Fruit fly (Drosophila melanogaster) whole organism, embryonic: Measurements from ENCODE around the gene CG4594.

Experiments used
- Aef1 ChIP-seq: fragments of 200-800 bp; sonication (Bioruptor generic); IDR thresholded peaks from 3 replicates; pipeline ENCODE4 v1.3.6; 2022; ENCODE audit warnings: missing biosample characterization, missing genetic modification characterization
- Awh ChIP-seq: fragments of 200-800 bp; sonication (Bioruptor generic); IDR thresholded peaks from 2 replicates; pipeline ENCODE4, ENCODE4 v1.3.6; 2022; ENCODE audit warnings: missing biosample characterization, missing genetic modification characterization
- CG10147 ChIP-seq: fragments of 200-800 bp; sonication (Bioruptor generic); optimal IDR thresholded peaks from 2 replicates; lab custom pipeline; 2019; ENCODE audit warnings: missing biosample characterization, mild to moderate bottlenecking, missing genetic modification characterization, moderate library complexity
- CG11456 ChIP-seq: fragments of 200-800 bp; sonication (Bioruptor generic); IDR thresholded peaks from 3 replicates; pipeline ENCODE4 v1.3.6; 2022; ENCODE audit warnings: missing biosample characterization, missing genetic modification characterization
- CG12659 ChIP-seq: fragments of 200-800 bp; sonication (Bioruptor generic); optimal IDR thresholded peaks from 3 replicates; lab custom pipeline; 2017; ENCODE audit warnings: mild to moderate bottlenecking, missing biosample characterization, missing genetic modification reagents, missing genetic modification characterization
- CG13894 ChIP-seq: fragments of 200-800 bp; sonication (Bioruptor generic); optimal IDR thresholded peaks from 3 replicates; lab custom pipeline; 2018; ENCODE audit warnings: missing biosample characterization, mild to moderate bottlenecking, missing genetic modification characterization, moderate library complexity
- CG14710 ChIP-seq: fragments of 200-800 bp; sonication (Bioruptor generic); optimal IDR thresholded peaks from 3 replicates; lab custom pipeline; 2019; ENCODE audit warnings: missing biosample characterization, mild to moderate bottlenecking, missing genetic modification characterization, moderate library complexity
- CG1602 ChIP-seq: fragments of 200-800 bp; sonication (Bioruptor generic); optimal IDR thresholded peaks from 3 replicates; lab custom pipeline; 2016; ENCODE audit warnings: missing biosample characterization, missing genetic modification characterization
- CG16813 ChIP-seq: fragments of 200-800 bp; sonication (Bioruptor generic); IDR thresholded peaks from 3 replicates; pipeline ENCODE4 v1.3.6; 2022; ENCODE audit warnings: missing biosample characterization, missing genetic modification characterization; ENCODE audit not compliant: partially characterized antibody
- CG17802 ChIP-seq: fragments of 200-800 bp; sonication (Bioruptor generic); optimal IDR thresholded peaks from 2 replicates; lab custom pipeline; 2018; ENCODE audit warnings: missing biosample characterization, mild to moderate bottlenecking, missing genetic modification characterization, moderate library complexity
- CG32532 ChIP-seq: fragments of 200-800 bp; sonication (Bioruptor generic); IDR thresholded peaks from 2 replicates; pipeline ENCODE4 v1.3.6; 2022; ENCODE audit warnings: missing biosample characterization, missing genetic modification characterization
- CG3407 ChIP-seq: fragments of 200-800 bp; sonication (Bioruptor generic); optimal IDR thresholded peaks from 2 replicates; lab custom pipeline; 2018; ENCODE audit warnings: missing biosample characterization, mild to moderate bottlenecking, missing genetic modification characterization
- CG4424 ChIP-seq: fragments of 200-800 bp; sonication (Bioruptor generic); optimal IDR thresholded peaks from 3 replicates; lab custom pipeline; 2016; ENCODE audit warnings: missing biosample characterization, missing genetic modification characterization
- CG6689 ChIP-seq: fragments of 200-800 bp; sonication (Bioruptor generic); IDR thresholded peaks from 2 replicates; pipeline ENCODE4 v1.3.6; 2022; ENCODE audit warnings: missing biosample characterization, missing genetic modification characterization
- CG7963 ChIP-seq: fragments of 200-800 bp; sonication (Bioruptor generic); IDR thresholded peaks from 3 replicates; pipeline ENCODE4 v1.3.6; 2022; ENCODE audit warnings: missing biosample characterization, missing genetic modification characterization; ENCODE audit not compliant: partially characterized antibody
- CG7987 ChIP-seq: fragments of 200-800 bp; sonication (Bioruptor generic); optimal IDR thresholded peaks from 2 replicates; lab custom pipeline; 2018; ENCODE audit warnings: missing biosample characterization, mild to moderate bottlenecking, missing genetic modification characterization, moderate library complexity
- CG8388 ChIP-seq: fragments of 200-800 bp; sonication (Bioruptor generic); optimal IDR thresholded peaks from 2 replicates; lab custom pipeline; 2019; ENCODE audit warnings: missing biosample characterization, mild to moderate bottlenecking, missing genetic modification characterization, moderate library complexity
- CG9876 ChIP-seq: fragments of 200-800 bp; sonication (Bioruptor generic); optimal IDR thresholded peaks from 2 replicates; lab custom pipeline; 2016; ENCODE audit warnings: missing biosample characterization, missing genetic modification characterization
- E2f2 ChIP-seq: fragments of 200-800 bp; sonication (Bioruptor generic); IDR thresholded peaks from 2 replicates; pipeline ENCODE4 v1.3.6; 2022; ENCODE audit warnings: missing biosample characterization, missing genetic modification characterization
- ERR ChIP-seq: fragments of 200-800 bp; sonication (Bioruptor generic); optimal IDR thresholded peaks from 2 replicates; lab custom pipeline; 2016; ENCODE audit warnings: missing biosample characterization, missing genetic modification characterization
- H2.0 ChIP-seq: fragments of 200-800 bp; sonication (Bioruptor generic); IDR thresholded peaks from 2 replicates; pipeline ENCODE4 v1.3.6; 2022; ENCODE audit warnings: missing biosample characterization, missing genetic modification characterization
- Hr3 ChIP-seq: fragments of 200-800 bp; sonication (Bioruptor generic); optimal IDR thresholded peaks from 3 replicates; lab custom pipeline; 2016; ENCODE audit warnings: missing biosample characterization, missing genetic modification characterization
- Hr51 ChIP-seq, 2 experiments: fragments of 200-800 bp; sonication (Bioruptor generic); optimal IDR thresholded peaks; 2 replicates in 1 of 2; 3 replicates in 1 of 2; lab custom pipeline; 2016 to 2018; ENCODE audit warnings: missing biosample characterization in 2 of 2, missing genetic modification characterization in 2 of 2, mild to moderate bottlenecking in 1 of 2, moderate library complexity in 1 of 2
- MESR4 ChIP-seq: fragments of 200-800 bp; sonication (Bioruptor generic); optimal IDR thresholded peaks from 2 replicates; lab custom pipeline; 2018; ENCODE audit warnings: missing biosample characterization, mild to moderate bottlenecking, missing genetic modification characterization, moderate library complexity
- Meics ChIP-seq: fragments of 200-800 bp; sonication (Bioruptor generic); optimal IDR thresholded peaks from 2 replicates; lab custom pipeline; 2017; ENCODE audit warnings: missing biosample characterization, mild to moderate bottlenecking, missing genetic modification characterization
- Nf-YC ChIP-seq: fragments of 200-800 bp; optimal IDR thresholded peaks from 3 replicates; lab custom pipeline; 2019; ENCODE audit warnings: missing biosample characterization, mild to moderate bottlenecking, missing genetic modification characterization, moderate library complexity
- Ravus ChIP-seq: fragments of 200-800 bp; sonication (Bioruptor generic); IDR thresholded peaks from 2 replicates; pipeline ENCODE4 v1.3.6; 2022; ENCODE audit warnings: missing biosample characterization, missing genetic modification characterization
- Stat92E ChIP-seq, 3 experiments: fragments of >200 bp in 2 of 3; fragments of 200-800 bp in 1 of 3; sonication (Bioruptor generic) in 1 of 3; optimal IDR thresholded peaks; 2 replicates each; lab custom pipeline; 2017 to 2019; ENCODE audit warnings: missing biosample characterization in 3 of 3, missing genetic modification characterization in 3 of 3, mild to moderate bottlenecking in 1 of 3, moderate library complexity in 1 of 3
- TFAM ChIP-seq: fragments of 200-800 bp; sonication (Bioruptor generic); optimal IDR thresholded peaks from 2 replicates; lab custom pipeline; 2017; ENCODE audit warnings: missing biosample characterization, missing genetic modification characterization, inconsistent platforms
- croc ChIP-seq: fragments of 200-800 bp; sonication (Bioruptor generic); conservative IDR thresholded peaks from 3 replicates; pipeline ENCODE4 v1.3.6; 2022; ENCODE audit warnings: missing biosample characterization, missing genetic modification characterization
- en ChIP-seq: fragments of 200-800 bp; sonication (Bioruptor generic); optimal IDR thresholded peaks from 2 replicates; lab custom pipeline; 2016; ENCODE audit warnings: missing biosample characterization, missing genetic modification characterization
- gcm2 ChIP-seq: fragments of 200-800 bp; sonication (Bioruptor generic); optimal IDR thresholded peaks from 2 replicates; lab custom pipeline; 2016; ENCODE audit warnings: missing biosample characterization, missing genetic modification characterization
- gfzf ChIP-seq: fragments of 200-800 bp; sonication (Bioruptor generic); optimal IDR thresholded peaks from 2 replicates; lab custom pipeline; 2016; ENCODE audit warnings: missing biosample characterization, mild to moderate bottlenecking, missing genetic modification characterization, moderate library complexity
- grn ChIP-seq: fragments of 200-800 bp; sonication (Bioruptor generic); optimal IDR thresholded peaks from 3 replicates; lab custom pipeline; 2017; ENCODE audit warnings: missing biosample characterization, missing genetic modification characterization
- gt ChIP-seq: fragments of 200-800 bp; sonication (Bioruptor generic); IDR thresholded peaks from 2 replicates; pipeline ENCODE4 v1.3.6; 2022; ENCODE audit warnings: missing biosample characterization, missing genetic modification characterization
- hbn ChIP-seq: fragments of 200-800 bp; sonication (Bioruptor generic); IDR thresholded peaks from 2 replicates; pipeline ENCODE4 v1.3.6; 2022; ENCODE audit warnings: missing biosample characterization, missing genetic modification characterization; ENCODE audit not compliant: partially characterized antibody
- her ChIP-seq: fragments of 200-800 bp; sonication (Bioruptor generic); optimal IDR thresholded peaks from 2 replicates; lab custom pipeline; 2016; ENCODE audit warnings: missing biosample characterization, missing genetic modification characterization
- insv ChIP-seq, 2 experiments: fragments of 200-800 bp; sonication (Bioruptor generic); optimal IDR thresholded peaks; 3 replicates each; lab custom pipeline; 2016 to 2018; ENCODE audit warnings: missing biosample characterization in 2 of 2, missing genetic modification characterization in 2 of 2
- pb ChIP-seq: fragments of 200-800 bp; sonication (Bioruptor generic); optimal IDR thresholded peaks from 3 replicates; lab custom pipeline; 2016; ENCODE audit warnings: missing biosample characterization, missing genetic modification characterization
- sens-2 ChIP-seq: fragments of 200-800 bp; sonication (Bioruptor generic); IDR thresholded peaks from 2 replicates; pipeline ENCODE4 v1.3.6; 2022; ENCODE audit warnings: missing biosample characterization, missing genetic modification characterization
- shn ChIP-seq: fragments of 200-800 bp; sonication (Bioruptor generic); optimal IDR thresholded peaks from 3 replicates; lab custom pipeline; 2016; ENCODE audit warnings: missing biosample characterization, missing genetic modification characterization
- sisA ChIP-seq: fragments of 200-800 bp; sonication (Bioruptor generic); IDR thresholded peaks from 2 replicates; pipeline ENCODE4 v1.3.6; 2022; ENCODE audit warnings: missing biosample characterization, missing genetic modification characterization
- slbo ChIP-seq: fragments of 200-800 bp; sonication (Bioruptor generic); IDR thresholded peaks from 2 replicates; pipeline ENCODE4 v1.3.6; 2022; ENCODE audit warnings: missing biosample characterization, missing genetic modification characterization
- sr ChIP-seq: fragments of 200-800 bp; sonication (Bioruptor generic); IDR thresholded peaks from 3 replicates; pipeline ENCODE4 v1.3.6; 2022; ENCODE audit warnings: missing biosample characterization, missing genetic modification characterization
- tap ChIP-seq: fragments of 200-800 bp; optimal IDR thresholded peaks from 3 replicates; lab custom pipeline; 2019; ENCODE audit warnings: missing biosample characterization, mild to moderate bottlenecking, missing genetic modification characterization, moderate library complexity
- tgo ChIP-seq: fragments of 200-800 bp; sonication (Bioruptor generic); IDR thresholded peaks from 3 replicates; pipeline ENCODE4 v1.3.6; 2022; ENCODE audit warnings: missing biosample characterization, missing genetic modification characterization

Gene CG4594

DNA sequence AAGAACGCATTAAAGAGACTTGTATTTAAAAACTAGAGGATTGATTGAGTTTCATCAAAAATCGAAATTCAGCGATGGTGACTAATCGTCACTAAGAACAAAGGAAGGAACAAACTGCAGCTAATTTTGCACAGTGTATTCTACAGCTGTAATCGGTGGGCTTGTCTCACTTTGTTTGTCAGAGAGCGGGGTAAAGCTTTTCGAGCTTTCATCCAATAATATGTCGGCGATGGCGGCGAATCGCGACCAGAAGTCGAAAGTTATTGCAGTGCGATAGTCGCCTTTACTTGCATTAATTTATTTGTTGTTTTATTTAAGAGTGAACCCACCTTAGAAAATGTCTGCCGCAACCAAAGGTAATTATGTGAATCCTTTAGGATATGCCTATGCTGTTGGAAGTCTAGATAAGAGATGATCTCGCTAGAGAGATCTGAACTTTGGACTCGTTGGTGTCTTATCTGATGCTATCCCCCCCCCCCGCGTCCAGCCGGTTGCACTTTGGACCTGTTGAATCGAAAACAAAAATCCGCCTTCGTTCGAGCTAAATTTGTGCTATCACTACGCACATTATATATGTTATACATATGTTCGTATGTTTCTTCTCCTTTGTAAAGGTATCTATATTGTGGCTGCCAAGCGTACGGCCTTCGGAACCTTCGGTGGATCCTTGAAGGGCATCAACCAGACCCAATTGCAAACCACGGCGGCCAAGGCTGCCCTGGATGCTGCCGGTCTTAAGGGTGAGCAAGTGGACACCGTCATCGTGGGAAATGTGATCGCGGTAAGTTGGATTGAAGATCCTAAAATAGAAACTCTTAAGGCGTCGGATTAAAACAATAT is 4.7 kb upstream of the CG4594 start, which contains the start of gene yip2 (continued):
- TF ChIP-seq sens-2 (GFP tag; lab: Robert Waterston, UW), result peak; percentile 45; the same call in 1 of the 2 replicates
- TF ChIP-seq grn, result peak; percentile 78
- TF ChIP-seq tap (tag; lab: Kevin White, UChicago), result peak; percentile 48
- peak; percentile 60 for TF ChIP-seq shn (GFP tag; lab: Kevin White, UChicago)
- TF ChIP-seq Hr3 (GFP tag; lab: Kevin White, UChicago), result peak; percentile 16
- TF ChIP-seq CG4424 (GFP tag; lab: Kevin White, UChicago), result peak; percentile 33
- no peak for TF ChIP-seq CG7963 (GFP tag; lab: Robert Waterston, UW)
- no peak for TF ChIP-seq insv (GFP tag; optimal IDR thresholded peaks at IDR 0.05; lab: Kevin White, UChicago)
- TF ChIP-seq Hr51 (GFP tag; optimal IDR thresholded peaks at IDR 0.05; lab: Kevin White, UChicago), result peak; percentile 20 to 77
- no peak for TF ChIP-seq Ravus
- TF ChIP-seq gfzf (GFP tag; lab: Kevin White, UChicago), result no peak
- TF ChIP-seq gcm2 (GFP tag; lab: Kevin White, UChicago), result no peak
- no peak for TF ChIP-seq en (GFP tag; lab: Kevin White, UChicago)
- TF ChIP-seq slbo (GFP tag; lab: Robert Waterston, UW), result peak; percentile 75
- no peak for TF ChIP-seq CG1602 (GFP tag; lab: Kevin White, UChicago)
- TF ChIP-seq gt (GFP tag; lab: Robert Waterston, UW), result no peak
- peak; percentile 65 for TF ChIP-seq CG13894 (tag; lab: Kevin White, UChicago)
- peak; percentile 75 for TF ChIP-seq tgo (GFP tag; lab: Robert Waterston, UW)
- TF ChIP-seq pb (GFP tag; lab: Kevin White, UChicago), result no peak
- TF ChIP-seq CG17802, result no peak
- 0 out of 3 replicates have a peak, but pooled peaks have one; percentile 11 for TF ChIP-seq Aef1 (GFP tag; lab: Robert Waterston, UW)
- TF ChIP-seq CG7987 (GFP tag; lab: Kevin White, UChicago), result peak; percentile 37
- no peak for TF ChIP-seq TFAM (GFP tag; lab: Kevin White, UChicago)
- peak; percentile 49 for TF ChIP-seq CG6689 (GFP tag; lab: Robert Waterston, UW)
- TF ChIP-seq H2.0 (GFP tag; lab: Robert Waterston, UW), result peak; percentile 42; the same call in 1 of the 2 replicates
- TF ChIP-seq MESR4 (GFP tag; lab: Kevin White, UChicago), result peak; percentile 27
- no peak for TF ChIP-seq CG14710 (tag; lab: Kevin White, UChicago)
- TF ChIP-seq sr (GFP tag; lab: Robert Waterston, UW), result no peak
- peak; percentile 70 for TF ChIP-seq Meics (GFP tag; lab: Kevin White, UChicago)
- no peak for TF ChIP-seq ERR (GFP tag; lab: Kevin White, UChicago)
- no peak for TF ChIP-seq CG16813 (GFP tag; lab: Robert Waterston, UW)
- peak; percentile 49; the same call in 1 of the 2 replicates for TF ChIP-seq E2f2 (GFP tag; lab: Robert Waterston, UW)
- 0 out of 2 replicates have a peak, but pooled peaks have one; percentile 43 for TF ChIP-seq Awh (GFP tag; lab: Robert Waterston, UW)
- TF ChIP-seq hbn (GFP tag; lab: Robert Waterston, UW), result no peak
- peak; percentile 70 for TF ChIP-seq CG12659 (GFP tag; lab: Kevin White, UChicago)
- 0 out of 2 replicates have a peak, but pooled peaks have one; percentile 17 for TF ChIP-seq sisA (GFP tag; lab: Robert Waterston, UW)
- TF ChIP-seq CG9876 (GFP tag; lab: Kevin White, UChicago), result no peak
- no peak for TF ChIP-seq croc (GFP tag; lab: Robert Waterston, UW)
- peak; percentile 19 for TF ChIP-seq CG10147
- peak; percentile 63; the same call in 1 of the 2 replicates for TF ChIP-seq CG32532 (GFP tag; lab: Robert Waterston, UW)
- peak; percentile 52 for TF ChIP-seq CG8388 (GFP tag; lab: Kevin White, UChicago)
- peak; percentile 67 for TF ChIP-seq Nf-YC (tag; lab: Kevin White, UChicago)
- TF ChIP-seq CG3407 (GFP tag; lab: Kevin White, UChicago), result peak; percentile 37
- no peak for TF ChIP-seq Stat92E (GFP tag; optimal IDR thresholded peaks at IDR 0.05; lab: Kevin White, UChicago)
- TF ChIP-seq CG11456, result peak; percentile 63; the same call in 2 of the 3 replicates
- peak; percentile 75 for TF ChIP-seq her (GFP tag; lab: Kevin White, UChicago)
